Worm (Caenorhabditis elegans): ENCODE data around the gene btb-7.

btb-7 gene

ce11 chrII:1712938-1713337, at the start of gene btb-7:
btb-7 (plus strand) TSS chrII:1713238.
- TF ChIP-seq ceh-88 (GFP tag; IDR thresholded peaks at IDR 0.05) (no peak), nhr-12 (tag; optimal IDR thresholded peaks at IDR 0.05) (no peak), nhr-28 (tag; optimal IDR thresholded peaks at IDR 0.05) (no peak), sup-37 (GFP tag; optimal IDR thresholded peaks at IDR 0.05) (no peak), fkh-4 (tag; optimal IDR thresholded peaks at IDR 0.05; ENCODE audit: borderline replicate concordance) (no peak), efl-1 (optimal IDR thresholded peaks at IDR 0.05) (no peak), efl-1 (GFP tag; optimal IDR thresholded peaks at IDR 0.05 in 1 of 2) (no peak), aly-2 (tag; optimal IDR thresholded peaks at IDR 0.05) (no peak), lir-3 (tag; optimal IDR thresholded peaks at IDR 0.05; ENCODE audit: poor library complexity) (no peak), snu-23 (GFP tag; optimal IDR thresholded peaks at IDR 0.05) (no peak), ztf-4 (tag; optimal IDR thresholded peaks at IDR 0.05) (no peak), lin-39 (tag; optimal IDR thresholded peaks at IDR 0.05) (no peak), elt-2 (tag; optimal IDR thresholded peaks at IDR 0.05) (no peak), C04F5.9 (tag; optimal IDR thresholded peaks at IDR 0.05) (no peak), nhr-90 (tag; optimal IDR thresholded peaks at IDR 0.05; ENCODE audit: poor library complexity) (no peak), rnt-1 (tag; optimal IDR thresholded peaks at IDR 0.05) (no peak), alr-1 (tag; optimal IDR thresholded peaks at IDR 0.05; ENCODE audit: borderline replicate concordance) (no peak)

- TF ChIP-seq aly-2 (tag; optimal IDR thresholded peaks at IDR 0.05), result no peak
- no peak for TF ChIP-seq jun-1 (tag; optimal IDR thresholded peaks at IDR 0.05)
- no peak for TF ChIP-seq tbx-2 (tag; optimal IDR thresholded peaks at IDR 0.05)
- no peak for TF ChIP-seq sox-4 (tag; optimal IDR thresholded peaks at IDR 0.05)
- no peak for TF ChIP-seq nhr-84 (tag; optimal IDR thresholded peaks at IDR 0.05)
- no peak for TF ChIP-seq nhr-71 (tag; optimal IDR thresholded peaks at IDR 0.05)
- TF ChIP-seq lir-3 (tag; optimal IDR thresholded peaks at IDR 0.05; ENCODE audit: poor library complexity), result no peak
- no peak for TF ChIP-seq lin-15B (tag; optimal IDR thresholded peaks at IDR 0.05)
- peak; percentile 18 for TF ChIP-seq mep-1 (tag; optimal IDR thresholded peaks at IDR 0.05)
- TF ChIP-seq aha-1 (tag; optimal IDR thresholded peaks at IDR 0.05), result no peak
- TF ChIP-seq lsy-2 (tag; optimal IDR thresholded peaks at IDR 0.05), result peak in 1 of 2 experiments; percentile 38
- no peak for TF ChIP-seq skn-1 (tag; optimal IDR thresholded peaks at IDR 0.05)
- TF ChIP-seq isw-1 (GFP tag; IDR thresholded peaks at IDR 0.05), result no peak
- TF ChIP-seq vab-15 (tag; optimal IDR thresholded peaks at IDR 0.05), result no peak
- no peak for TF ChIP-seq grh-1 (GFP tag; IDR thresholded peaks at IDR 0.05)
- peak in 1 of 3 experiments; percentile 9 for TF ChIP-seq ceh-82 (tag; optimal IDR thresholded peaks at IDR 0.05)
- TF ChIP-seq efl-3 (GFP tag; optimal IDR thresholded peaks at IDR 0.05), result no peak
- TF ChIP-seq lin-14 (GFP tag; optimal IDR thresholded peaks at IDR 0.05), result peak; percentile 63
- TF ChIP-seq nhr-85 (tag), result peak; percentile 7
- TF ChIP-seq fos-1 (tag; optimal IDR thresholded peaks at IDR 0.05), result no peak
- peak; percentile 13 for TF ChIP-seq nhr-20 (tag; optimal IDR thresholded peaks at IDR 0.05)
- TF ChIP-seq hpl-2 (GFP tag; optimal IDR thresholded peaks at IDR 0.05), result no peak
- peak in 2 of 3 experiments; percentile 7 to 15 for TF ChIP-seq dpl-1 (GFP tag; optimal IDR thresholded peaks at IDR 0.05)
- TF ChIP-seq ets-5 (GFP tag; IDR thresholded peaks at IDR 0.05), result no peak
- no peak for TF ChIP-seq nhr-12 (tag; optimal IDR thresholded peaks at IDR 0.05)
- TF ChIP-seq mdl-1 (tag; optimal IDR thresholded peaks at IDR 0.05), result peak in 1 of 2 experiments; percentile 12
- TF ChIP-seq ces-1 (GFP tag; optimal IDR thresholded peaks at IDR 0.05), result no peak
- TF ChIP-seq nhr-90 (tag; optimal IDR thresholded peaks at IDR 0.05; ENCODE audit: poor library complexity), result peak; percentile 21
- TF ChIP-seq elt-2 (tag; optimal IDR thresholded peaks at IDR 0.05), result peak; percentile 3
- peak; percentile 24 for TF ChIP-seq rnt-1 (tag; optimal IDR thresholded peaks at IDR 0.05)
- no peak for TF ChIP-seq unc-30 (tag; optimal IDR thresholded peaks at IDR 0.05)
- no peak for TF ChIP-seq tlp-1 (tag; optimal IDR thresholded peaks at IDR 0.05)
- peak in 1 of 2 experiments; percentile 44 for TF ChIP-seq lin-35 (GFP tag; optimal IDR thresholded peaks at IDR 0.05)
- TF ChIP-seq efl-1 (optimal IDR thresholded peaks at IDR 0.05), result peak in 1 of 2 experiments; percentile 37
- peak in 1 of 2 experiments; percentile 2 for TF ChIP-seq efl-1 (GFP tag; optimal IDR thresholded peaks at IDR 0.05 in 1 of 2)
- TF ChIP-seq ceh-8 (GFP tag; optimal IDR thresholded peaks at IDR 0.05), result no peak
Observed at ce11 chrII:1663516-1663915, 49.5 kb upstream of the btb-7 start, which contains the start of gene duxl-1. duxl-1 (plus strand) TSS chrII:1663699.

Measured in whole organism, L1 larva.